Fruit fly (Drosophila melanogaster): ENCODE measurements around the gene Dyro.

The Dyro gene

dm6 chr3L:11343633-11344210, 48.0 kb upstream of the Dyro start (continued):
- TF ChIP-seq so (GFP tag; IDR thresholded peaks at IDR 0.05) (no peak), fd3F (GFP tag; optimal IDR thresholded peaks at IDR 0.05) (no peak), CG1024 (GFP tag; IDR thresholded peaks at IDR 0.05) (no peak), CG14860 (GFP tag; IDR thresholded peaks at IDR 0.05; ENCODE audit: partially characterized antibody) (no peak), zf30C (GFP tag; optimal IDR thresholded peaks at IDR 0.05) (no peak), kni (GFP tag; optimal IDR thresholded peaks at IDR 0.05) (peak; percentile 73), CG2199 (GFP tag; IDR thresholded peaks at IDR 0.05) (0 out of 3 replicates have a peak, but pooled peaks have one; percentile 50)

dm6 chr3L:11342533-11343065, 46.9 kb upstream of the Dyro start:
- no peak for TF ChIP-seq sug (tag; optimal IDR thresholded peaks at IDR 0.05)
- peak; percentile 4 for TF ChIP-seq CG15479 (GFP tag; optimal IDR thresholded peaks at IDR 0.05)
- no peak for TF ChIP-seq CG7839 (tag; optimal IDR thresholded peaks at IDR 0.05)
- no peak for TF ChIP-seq CG11456 (GFP tag; IDR thresholded peaks at IDR 0.05)
- TF ChIP-seq hkb (optimal IDR thresholded peaks at IDR 0.05), result no peak
- TF ChIP-seq hkb (GFP tag; IDR thresholded peaks at IDR 0.05), result no peak
- TF ChIP-seq twi (tag; optimal IDR thresholded peaks at IDR 0.05), result no peak
- no peak for TF ChIP-seq CG1602 (GFP tag; optimal IDR thresholded peaks at IDR 0.05)
- no peak for TF ChIP-seq CG10431 (GFP tag; optimal IDR thresholded peaks at IDR 0.05)
- TF ChIP-seq Jarid2 (GFP tag; optimal IDR thresholded peaks at IDR 0.05), result no peak
- TF ChIP-seq CG8290 (GFP tag; optimal IDR thresholded peaks at IDR 0.05), result no peak
- TF ChIP-seq CG8290 (tag; optimal IDR thresholded peaks at IDR 0.05), result peak in 1 of 2 experiments; percentile 61
- TF ChIP-seq CG17359 (tag; optimal IDR thresholded peaks at IDR 0.05), result no peak
- TF ChIP-seq jigr1 (GFP tag; IDR thresholded peaks at IDR 0.05), result no peak
- TF ChIP-seq z (GFP tag; IDR thresholded peaks at IDR 0.05), result no peak
- no peak for TF ChIP-seq eyg (GFP tag; optimal IDR thresholded peaks at IDR 0.05)
- no peak for TF ChIP-seq CG15514 (GFP tag; optimal IDR thresholded peaks at IDR 0.05)
- no peak for TF ChIP-seq trh (GFP tag; optimal IDR thresholded peaks at IDR 0.05)
- peak; percentile 63 for TF ChIP-seq Med (GFP tag)
- TF ChIP-seq CG7928 (GFP tag; optimal IDR thresholded peaks at IDR 0.05), result no peak
- TF ChIP-seq klu (GFP tag; IDR thresholded peaks at IDR 0.05), result no peak
- TF ChIP-seq pb (GFP tag; optimal IDR thresholded peaks at IDR 0.05), result no peak
- TF ChIP-seq MESR4 (GFP tag; optimal IDR thresholded peaks at IDR 0.05), result no peak
- TF ChIP-seq slp2 (GFP tag; optimal IDR thresholded peaks at IDR 0.05), result no peak
- no peak for TF ChIP-seq CG34224 (GFP tag; IDR thresholded peaks at IDR 0.05; ENCODE audit: partially characterized antibody)
- no peak for TF ChIP-seq Nf-YC (tag; optimal IDR thresholded peaks at IDR 0.05)
- peak; percentile 80 for TF ChIP-seq crol (GFP tag; IDR thresholded peaks at IDR 0.05)
- no peak for TF ChIP-seq E2f1 (GFP tag; IDR thresholded peaks at IDR 0.05)
- TF ChIP-seq insv (GFP tag; optimal IDR thresholded peaks at IDR 0.05), result peak in 1 of 2 experiments; percentile 1
- no peak for TF ChIP-seq Rx (GFP tag; IDR thresholded peaks at IDR 0.05)
- TF ChIP-seq scrt (GFP tag; optimal IDR thresholded peaks at IDR 0.05), result no peak
- TF ChIP-seq CG10543 (GFP tag; optimal IDR thresholded peaks at IDR 0.05), result no peak
- TF ChIP-seq CG17912 (GFP tag; optimal IDR thresholded peaks at IDR 0.05), result no peak
- TF ChIP-seq CG15601 (tag; optimal IDR thresholded peaks at IDR 0.05), result no peak
- TF ChIP-seq luna (GFP tag; optimal IDR thresholded peaks at IDR 0.05), result no peak
- TF ChIP-seq Blimp-1 (GFP tag; optimal IDR thresholded peaks at IDR 0.05), result no peak
- TF ChIP-seq CG32767 (GFP tag; IDR thresholded peaks at IDR 0.05), result no peak
- TF ChIP-seq Stat92E (GFP tag; optimal IDR thresholded peaks at IDR 0.05), result peak in 1 of 3 experiments; percentile 21
- no peak for TF ChIP-seq CG13287 (GFP tag; IDR thresholded peaks at IDR 0.05; ENCODE audit: partially characterized antibody)
- TF ChIP-seq trem (tag; optimal IDR thresholded peaks at IDR 0.05), result no peak
- TF ChIP-seq Hmx (GFP tag; optimal IDR thresholded peaks at IDR 0.05), result no peak
- no peak for TF ChIP-seq CG34422 (GFP tag; IDR thresholded peaks at IDR 0.05)

Measured in whole organism, embryonic.